Worm (Caenorhabditis elegans) whole organism, L4/young adult: Measurements from ENCODE around the gene F36A4.2.

Source experiments
- W03F9.2 ChIP-seq: fragments of 150-350 bp; optimal IDR thresholded peaks from 2 replicates; lab custom pipeline; 2014; ENCODE audit warnings: missing biosample characterization, missing genetic modification characterization
- him-1 ChIP-seq: sonication (generic microtip); optimal IDR thresholded peaks from 2 replicates; lab custom pipeline; 2016; ENCODE audit warnings: missing genotype, missing genetic modification reagents, missing genetic modification characterization, missing compliant biosample characterization

ce11 chrIV:4225851-4226250, 45.2 kb upstream of the F36A4.2 start, which contains the start of gene srbc-71:
- TF ChIP-seq W03F9.2 = no peak
- no peak for TF ChIP-seq him-1 (tag; lab: Kevin White, UChicago)
